Fruit fly (Drosophila melanogaster) whole organism: ENCODE data around the gene CG8509.

Experiments
- Dll ChIP-seq: fragments of >200 bp; optimal IDR thresholded peaks from 2 replicates; lab custom pipeline; 2017
- psq ChIP-seq: fragments of >200 bp; optimal IDR thresholded peaks from 2 replicates; lab custom pipeline; 2017
- usp ChIP-seq: fragments of >200 bp; optimal IDR thresholded peaks from 2 replicates; lab custom pipeline; 2017; ENCODE audit warnings: missing biosample characterization, missing genetic modification characterization, mixed read lengths

dm6 chrX:15834594-15835236, 25.4 kb downstream of the CG8509 start:
- no peak for TF ChIP-seq psq (lab: Kevin White, UChicago)
- TF ChIP-seq Dll (lab: Kevin White, UChicago) = no peak
- TF ChIP-seq usp (GFP tag; lab: Kevin White, UChicago) = no peak
